Worm (Caenorhabditis elegans) whole organism, early embryonic: ENCODE measurements around the gene R148.3.

ENCODE experiments used
- B0310.2 ChIP-seq: sonication (generic microtip); optimal IDR thresholded peaks from 2 replicates; lab custom pipeline; 2016; ENCODE audit warnings: mild to moderate bottlenecking, missing genetic modification characterization, missing compliant biosample characterization
- F13C5.2 ChIP-seq: sonication (generic microtip); optimal IDR thresholded peaks from 2 replicates; lab custom pipeline; 2017; ENCODE audit warnings: mild to moderate bottlenecking, missing genetic modification characterization, inconsistent platforms, missing compliant biosample characterization
- aly-1 ChIP-seq: sonication (generic microtip); optimal IDR thresholded peaks from 2 replicates; lab custom pipeline; 2016; ENCODE audit warnings: missing genetic modification characterization, missing compliant biosample characterization
- ama-1 ChIP-seq: fragments of 150-350 bp; optimal IDR thresholded peaks from 2 replicates; lab custom pipeline; 2014
- ceh-13 ChIP-seq: fragments of 200-800 bp; sonication (Bioruptor generic); optimal IDR thresholded peaks from 2 replicates; lab custom pipeline; 2018; ENCODE audit warnings: mild to moderate bottlenecking, missing genetic modification characterization, missing compliant biosample characterization
- ceh-36 ChIP-seq: sonication (generic microtip); optimal IDR thresholded peaks from 2 replicates; lab custom pipeline; 2016; ENCODE audit warnings: missing genetic modification characterization, inconsistent platforms, missing compliant biosample characterization
- ets-7 ChIP-seq: sonication (generic microtip); optimal IDR thresholded peaks from 2 replicates; lab custom pipeline; 2016; ENCODE audit warnings: missing genotype, missing genetic modification characterization, missing compliant biosample characterization
- flt-1 ChIP-seq: fragments of 200-800 bp; sonication (Bioruptor generic); IDR thresholded peaks from 2 replicates; pipeline ENCODE4 v1.3.6; 2022; ENCODE audit warnings: missing genetic modification characterization, missing compliant biosample characterization
- hmbx-1 ChIP-seq: sonication (generic microtip); optimal IDR thresholded peaks from 2 replicates; lab custom pipeline; 2016; ENCODE audit warnings: mild to moderate bottlenecking, missing genetic modification characterization, missing compliant biosample characterization
- hmg-4 ChIP-seq: fragments of 200-800 bp; sonication (Bioruptor generic); optimal IDR thresholded peaks from 2 replicates; lab custom pipeline; 2018; ENCODE audit warnings: mild to moderate bottlenecking, missing genetic modification characterization, missing compliant biosample characterization
- hnd-1 ChIP-seq: sonication (generic microtip); optimal IDR thresholded peaks from 2 replicates; lab custom pipeline; 2016; ENCODE audit warnings: missing genetic modification characterization, missing compliant biosample characterization
- pes-1 ChIP-seq: fragments of 200-800 bp; sonication (Bioruptor generic); IDR thresholded peaks from 2 replicates; pipeline ENCODE4 v1.3.6; 2022; ENCODE audit warnings: missing genetic modification reagents, missing genetic modification characterization, missing compliant biosample characterization
- scrt-1 ChIP-seq: fragments of 200-800 bp; sonication (Bioruptor generic); IDR thresholded peaks from 2 replicates; pipeline ENCODE4 v1.3.6; 2022; ENCODE audit warnings: missing genetic modification characterization, missing compliant biosample characterization
- sea-1 ChIP-seq: fragments of 200-800 bp; sonication (Bioruptor generic); conservative IDR thresholded peaks from 2 replicates; pipeline ENCODE4 v1.3.6; 2022; ENCODE audit warnings: missing genetic modification characterization, missing compliant biosample characterization
- tbx-11 ChIP-seq: fragments of 200-800 bp; sonication (Bioruptor generic); IDR thresholded peaks from 2 replicates; pipeline ENCODE4 v1.3.6; 2022; ENCODE audit warnings: missing genetic modification characterization, missing compliant biosample characterization
- tbx-37 ChIP-seq: fragments of 200-800 bp; sonication (Bioruptor generic); conservative IDR thresholded peaks from 2 replicates; pipeline ENCODE4 v1.3.6; 2022; ENCODE audit warnings: missing genetic modification reagents, missing genetic modification characterization, missing compliant biosample characterization
- tra-4 ChIP-seq: sonication (generic microtip); optimal IDR thresholded peaks from 2 replicates; lab custom pipeline; 2017; ENCODE audit warnings: missing genetic modification characterization, missing compliant biosample characterization

Gene R148.3

DNA sequence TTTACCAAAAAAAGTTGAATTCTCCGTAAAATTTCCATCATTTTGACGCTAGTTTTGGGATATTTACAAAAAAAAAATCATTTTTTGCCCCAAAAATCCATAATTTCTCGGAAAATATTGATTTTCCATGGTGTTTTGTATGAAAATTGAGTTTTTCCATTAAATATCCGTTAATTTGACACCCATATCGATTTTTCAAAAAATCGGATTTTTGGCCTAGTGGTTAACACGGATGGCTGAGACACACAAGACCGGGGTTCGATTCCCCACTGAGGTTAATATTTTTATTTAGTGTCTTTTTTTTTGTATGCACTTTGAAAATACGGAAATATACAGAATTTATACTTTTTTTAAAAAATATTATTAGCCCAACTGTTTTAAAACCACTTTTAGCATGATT is 10.1 kb downstream of the R148.3 start:
- TF ChIP-seq tra-4: no peak
- TF ChIP-seq hmbx-1 (tag; lab: Kevin White, UChicago): no peak
- TF ChIP-seq ets-7 (tag; lab: Kevin White, UChicago): no peak
- TF ChIP-seq ceh-13 (GFP tag; lab: Kevin White, UChicago): no peak

DNA sequence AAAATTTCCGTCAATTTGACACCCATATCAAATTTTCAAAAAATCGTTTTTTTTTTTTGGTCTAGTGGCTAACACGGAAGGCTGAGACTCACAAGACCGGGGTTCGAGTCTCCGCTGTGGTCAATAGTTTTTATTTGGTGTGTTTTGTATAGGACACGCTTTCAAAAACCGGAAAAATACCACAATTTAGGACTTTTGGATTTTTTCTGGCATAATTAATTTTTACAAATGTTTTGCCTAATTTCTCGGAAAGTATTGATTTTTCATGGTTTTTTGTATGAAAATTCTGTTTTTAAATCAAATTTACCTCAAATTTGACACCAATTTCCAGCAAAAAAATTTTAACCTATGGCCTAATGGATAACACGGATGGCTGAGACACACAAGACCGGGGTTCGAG is 10.8 kb downstream of the R148.3 start, which contains the start of gene mks-1:
mks-1 (plus strand) TSS at position 301 of the 400 bp plus-strand sequence.
- TF ChIP-seq pes-1 (GFP tag; lab: Robert Waterston, UW) (no peak), ets-7 (tag; lab: Kevin White, UChicago) (no peak), ceh-36 (tag; lab: Kevin White, UChicago) (no peak), tra-4 (no peak), hnd-1 (tag; lab: Kevin White, UChicago) (no peak), sea-1 (GFP tag; lab: Robert Waterston, UW) (no peak), ama-1 (no peak), flt-1 (no peak), scrt-1 (no peak)

DNA sequence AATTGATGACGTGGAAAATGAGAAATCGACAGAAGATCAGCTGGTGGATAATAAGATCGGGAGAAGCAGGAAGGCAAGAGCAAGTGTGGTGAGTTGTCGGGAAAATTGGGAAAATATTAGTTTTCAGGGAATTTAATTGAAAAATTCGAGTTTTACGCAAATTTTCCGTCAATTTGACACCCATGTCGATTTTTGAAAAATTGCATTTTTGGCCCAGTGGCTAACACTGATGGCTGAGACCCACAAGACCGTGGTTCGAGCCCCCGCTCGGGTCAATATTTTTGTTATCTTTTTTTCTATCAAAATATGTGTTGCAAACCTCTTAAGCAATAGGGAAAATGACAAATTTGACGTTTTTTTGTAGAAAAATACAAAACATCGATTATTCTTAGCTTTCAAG is 13.4 kb downstream of the R148.3 start:
- TF ChIP-seq flt-1: no peak
- TF ChIP-seq hnd-1 (tag; lab: Kevin White, UChicago): no peak
- TF ChIP-seq tbx-11 (GFP tag; lab: Robert Waterston, UW): no peak
- TF ChIP-seq B0310.2 (tag; lab: Kevin White, UChicago): no peak
- no peak for TF ChIP-seq ceh-36 (tag; lab: Kevin White, UChicago)

DNA sequence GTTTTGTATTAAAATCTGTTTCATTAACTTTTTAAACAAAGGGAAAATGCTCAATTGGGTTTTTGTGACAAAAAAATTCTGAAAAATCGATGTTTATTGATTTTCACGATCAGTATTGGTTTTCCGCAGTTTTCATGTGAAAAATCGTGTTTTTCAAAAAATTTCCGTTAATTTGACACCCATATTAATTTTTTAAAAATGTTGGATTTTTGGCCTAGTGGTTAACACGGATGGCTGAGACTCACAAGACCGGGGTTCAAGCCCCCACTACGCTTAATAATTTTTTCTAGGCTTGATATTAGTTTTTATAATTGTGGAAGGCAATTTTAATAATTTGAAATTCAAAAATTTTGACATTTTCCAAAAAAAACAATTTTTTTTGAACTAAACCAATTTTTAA is 15.5 kb downstream of the R148.3 start:
- TF ChIP-seq B0310.2 (tag; lab: Kevin White, UChicago) (no peak), ceh-36 (tag; lab: Kevin White, UChicago) (no peak), tra-4 (no peak), hnd-1 (tag; lab: Kevin White, UChicago) (no peak), ets-7 (tag; lab: Kevin White, UChicago) (no peak), pes-1 (GFP tag; lab: Robert Waterston, UW) (no peak), F13C5.2 (tag; lab: Kevin White, UChicago) (no peak), tbx-11 (GFP tag; lab: Robert Waterston, UW) (no peak), flt-1 (no peak), ama-1 (no peak), sea-1 (GFP tag; lab: Robert Waterston, UW) (no peak), hmbx-1 (tag; lab: Kevin White, UChicago) (no peak), ceh-13 (GFP tag; lab: Kevin White, UChicago) (no peak), aly-1 (tag; lab: Kevin White, UChicago) (no peak), scrt-1 (no peak), hmg-4 (GFP tag; lab: Kevin White, UChicago) (no peak), tbx-37 (no peak)

DNA sequence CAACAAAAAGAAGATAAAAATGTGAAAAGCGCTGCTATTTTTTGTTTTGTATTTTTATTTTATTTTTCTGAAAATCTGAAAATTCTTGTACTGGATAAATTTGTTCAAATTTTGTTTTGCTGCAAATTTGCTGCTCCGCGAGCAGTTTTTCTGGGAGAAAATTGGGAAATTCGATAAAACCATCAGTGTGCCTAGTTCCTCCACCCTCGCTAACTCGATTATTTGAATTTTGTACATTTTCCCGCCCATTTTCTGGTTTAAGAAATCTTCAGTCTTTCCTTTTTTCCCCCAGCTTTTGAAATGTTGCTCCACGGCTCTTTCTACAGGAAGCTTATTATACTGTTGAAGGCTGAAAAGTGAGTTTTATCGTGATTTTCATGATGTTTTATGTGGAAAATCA is 16.1 kb downstream of the R148.3 start, which contains the start of gene R148.8:
R148.8 (plus strand) TSS at position 301 of the 400 bp plus-strand sequence.
- TF ChIP-seq sea-1 (GFP tag; lab: Robert Waterston, UW): no peak

DNA sequence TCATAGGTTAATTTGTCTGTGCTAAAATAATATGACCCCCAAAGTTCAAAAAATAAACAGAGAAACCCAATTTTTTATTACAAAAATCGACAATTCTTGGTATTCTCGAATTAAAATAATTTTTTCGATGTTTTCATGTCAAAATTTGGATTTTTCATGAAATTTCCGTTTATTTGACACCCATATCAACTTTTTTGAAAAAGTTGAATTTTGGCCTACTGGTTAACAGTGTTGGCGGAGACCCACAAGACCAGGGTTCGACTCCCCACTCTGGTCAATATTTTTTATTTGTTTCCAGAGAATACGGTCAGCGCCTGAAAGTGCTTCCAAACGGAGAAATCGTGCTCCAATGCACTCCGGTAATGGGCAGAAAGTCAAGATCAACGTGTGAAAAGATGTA is 16.6 kb downstream of the R148.3 start:
- TF ChIP-seq aly-1 (tag; lab: Kevin White, UChicago): no peak
- no peak for TF ChIP-seq ets-7 (tag; lab: Kevin White, UChicago)
- TF ChIP-seq sea-1 (GFP tag; lab: Robert Waterston, UW): no peak
- TF ChIP-seq pes-1 (GFP tag; lab: Robert Waterston, UW): no peak
- no peak for TF ChIP-seq F13C5.2 (tag; lab: Kevin White, UChicago)
- no peak for TF ChIP-seq hmg-4 (GFP tag; lab: Kevin White, UChicago)
- no peak for TF ChIP-seq ama-1
- TF ChIP-seq tbx-37: no peak

DNA sequence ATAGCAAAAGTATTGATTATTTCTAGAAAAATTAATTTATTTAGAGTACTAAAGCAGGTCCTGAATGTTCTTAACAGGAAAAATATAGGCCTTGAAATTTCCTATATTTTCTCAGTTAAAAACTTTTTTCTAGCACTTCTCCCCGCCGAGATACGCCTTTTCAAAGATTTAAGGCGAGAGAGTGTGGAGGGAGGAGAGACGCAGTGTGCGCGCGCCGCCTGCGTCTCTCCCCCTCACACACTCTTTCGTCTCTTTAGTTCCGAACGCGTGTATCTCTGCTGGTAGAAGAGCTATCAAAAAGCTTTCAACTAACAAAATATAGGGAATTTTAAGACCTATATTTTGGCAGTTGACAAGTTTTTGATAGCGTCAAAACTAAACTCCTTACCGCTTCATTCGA is 22.8 kb downstream of the R148.3 start:
- TF ChIP-seq flt-1 (no peak), hmg-4 (GFP tag; lab: Kevin White, UChicago) (no peak), aly-1 (tag; lab: Kevin White, UChicago) (no peak), tbx-37 (no peak), ceh-13 (GFP tag; lab: Kevin White, UChicago) (no peak), sea-1 (GFP tag; lab: Robert Waterston, UW) (no peak), hmbx-1 (tag; lab: Kevin White, UChicago) (no peak), ets-7 (tag; lab: Kevin White, UChicago) (no peak), tra-4 (no peak), F13C5.2 (tag; lab: Kevin White, UChicago) (no peak), tbx-11 (GFP tag; lab: Robert Waterston, UW) (no peak), ama-1 (no peak), B0310.2 (tag; lab: Kevin White, UChicago) (no peak), pes-1 (GFP tag; lab: Robert Waterston, UW) (no peak)

DNA sequence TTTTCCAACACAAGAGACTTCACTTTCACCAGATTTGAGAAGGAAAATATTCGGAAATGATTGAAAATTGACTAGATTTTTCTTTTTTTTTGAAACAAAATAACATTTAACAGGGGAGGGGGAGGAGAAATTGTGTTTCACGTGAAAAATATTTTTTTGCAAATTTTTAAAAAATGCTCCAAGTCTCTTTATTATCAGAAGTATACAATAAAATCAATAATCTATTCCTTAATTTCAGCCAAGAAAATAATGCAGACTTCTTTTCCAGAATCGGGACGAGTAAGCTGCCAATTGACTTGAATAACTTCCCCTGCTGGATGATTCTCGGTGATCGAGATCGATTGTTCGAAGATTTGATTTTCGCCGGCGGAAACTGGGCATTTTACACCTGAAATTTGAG is 23.2 kb downstream of the R148.3 start, which contains the start of gene R148.7:
R148.7 (minus strand) TSS at position 101 of the 400 bp plus-strand sequence.
- TF ChIP-seq scrt-1 (no peak), ceh-13 (GFP tag; lab: Kevin White, UChicago) (no peak), tbx-37 (no peak), ama-1 (no peak), sea-1 (GFP tag; lab: Robert Waterston, UW) (no peak), ceh-36 (tag; lab: Kevin White, UChicago) (no peak), hmbx-1 (tag; lab: Kevin White, UChicago) (no peak), F13C5.2 (tag; lab: Kevin White, UChicago) (no peak), aly-1 (tag; lab: Kevin White, UChicago) (no peak), tbx-11 (GFP tag; lab: Robert Waterston, UW) (no peak), hnd-1 (tag; lab: Kevin White, UChicago) (no peak), hmg-4 (GFP tag; lab: Kevin White, UChicago) (no peak), flt-1 (no peak), ets-7 (tag; lab: Kevin White, UChicago) (no peak), pes-1 (GFP tag; lab: Robert Waterston, UW) (no peak), tra-4 (no peak), B0310.2 (tag; lab: Kevin White, UChicago) (no peak)
